Worm (Caenorhabditis elegans) whole organism, young adult: Measurements from ENCODE around the gene C17G10.13.

Source experiments
- B0019.2 ChIP-seq: fragments of 200-800 bp; sonication (Bioruptor generic); conservative IDR thresholded peaks from 2 replicates; pipeline ENCODE4 v1.3.6; 2022; ENCODE audit warnings: missing genetic modification reagents, missing genetic modification characterization, missing compliant biosample characterization
- C06A6.2 ChIP-seq: fragments of 200-800 bp; sonication (Bioruptor generic); conservative IDR thresholded peaks from 2 replicates; pipeline ENCODE4 v1.3.6; 2022; ENCODE audit warnings: missing genetic modification characterization, missing compliant biosample characterization
- F22D6.2 ChIP-seq: sonication (generic microtip); optimal IDR thresholded peaks from 2 replicates; lab custom pipeline; 2016; ENCODE audit warnings: mild to moderate bottlenecking, missing genetic modification characterization, missing compliant biosample characterization
- K12H6.12 ChIP-seq: fragments of 200-800 bp; sonication (Bioruptor generic); optimal IDR thresholded peaks from 2 replicates; lab custom pipeline; 2018; ENCODE audit warnings: mild to moderate bottlenecking, missing genetic modification characterization, missing compliant biosample characterization
- T26A5.8 ChIP-seq: sonication (generic microtip); optimal IDR thresholded peaks from 2 replicates; lab custom pipeline; 2016; ENCODE audit warnings: missing genetic modification characterization, missing compliant biosample characterization
- Y53G8AR.9 ChIP-seq: fragments of 200-800 bp; sonication (Bioruptor generic); conservative IDR thresholded peaks from 2 replicates; pipeline ENCODE4 v1.3.6; 2022; ENCODE audit warnings: missing genetic modification reagents, missing genetic modification characterization, missing compliant biosample characterization
- ZK185.1 ChIP-seq: sonication (generic microtip); optimal IDR thresholded peaks from 2 replicates; lab custom pipeline; 2016; ENCODE audit warnings: mild to moderate bottlenecking, missing genetic modification characterization, missing compliant biosample characterization; ENCODE audit not compliant: poor library complexity, severe bottlenecking
- ama-1 ChIP-seq, 3 experiments: fragments of 150-350 bp in 1 of 3; sonication (generic microtip) in 2 of 3; optimal IDR thresholded peaks; 2 replicates each; lab custom pipeline; 2014 to 2018; ENCODE audit warnings: missing biosample characterization in 2 of 3, missing genetic modification characterization in 2 of 3, missing genetic modification reagents in 2 of 3
- aptf-2 ChIP-seq: fragments of 200-800 bp; sonication (Bioruptor generic); conservative IDR thresholded peaks from 2 replicates; pipeline ENCODE4 v1.3.6; 2022; ENCODE audit warnings: missing genetic modification reagents, missing genetic modification characterization, missing compliant biosample characterization
- athp-1 ChIP-seq: sonication (generic microtip); optimal IDR thresholded peaks from 2 replicates; lab custom pipeline; 2017; ENCODE audit warnings: mild to moderate bottlenecking, missing genetic modification characterization, missing compliant biosample characterization
- attf-3 ChIP-seq: fragments of 200-800 bp; sonication (Bioruptor generic); conservative IDR thresholded peaks from 2 replicates; pipeline ENCODE4 v1.3.6; 2022; ENCODE audit warnings: missing genetic modification reagents, missing genetic modification characterization, missing compliant biosample characterization
- attf-6 ChIP-seq: fragments of 200-800 bp; sonication (Bioruptor generic); IDR thresholded peaks from 2 replicates; pipeline ENCODE4 v1.3.6; 2022; ENCODE audit warnings: missing genetic modification reagents, missing genetic modification characterization, missing compliant biosample characterization
- cebp-1 ChIP-seq, 2 experiments: fragments of 200-800 bp in 1 of 2; sonication (Bioruptor generic) in 1 of 2; sonication (generic microtip) in 1 of 2; IDR thresholded peaks in 1 of 2; optimal IDR thresholded peaks in 1 of 2; 2 replicates each; pipeline versions ENCODE4 v1.3.6 to Lab custom; 2017 to 2022; ENCODE audit warnings: missing compliant biosample characterization in 2 of 2, missing genetic modification characterization in 2 of 2, mild to moderate bottlenecking in 1 of 2, missing genetic modification reagents in 1 of 2, moderate library complexity in 1 of 2
- ceh-100 ChIP-seq: fragments of 200-800 bp; sonication (Bioruptor generic); IDR thresholded peaks from 2 replicates; pipeline ENCODE4 v1.3.6; 2022; ENCODE audit warnings: missing genetic modification reagents, missing genetic modification characterization, missing compliant biosample characterization
- die-1 ChIP-seq: sonication (generic microtip); optimal IDR thresholded peaks from 2 replicates; lab custom pipeline; 2016; ENCODE audit warnings: missing genotype, mild to moderate bottlenecking, missing genetic modification characterization, missing compliant biosample characterization
- dox-1 ChIP-seq: fragments of 200-800 bp; sonication (Bioruptor generic); IDR thresholded peaks from 2 replicates; pipeline ENCODE4 v1.3.6; 2022; ENCODE audit warnings: missing genetic modification reagents, missing genetic modification characterization, missing compliant biosample characterization
- dpl-1 ChIP-seq: fragments of 150-350 bp; optimal IDR thresholded peaks from 2 replicates; lab custom pipeline; 2014; ENCODE audit warnings: missing biosample characterization, missing genetic modification reagents, missing genetic modification characterization
- egl-44 ChIP-seq: fragments of 200-800 bp; sonication (Bioruptor generic); IDR thresholded peaks from 2 replicates; pipeline ENCODE4 v1.3.6; 2022; ENCODE audit warnings: missing genetic modification reagents, missing genetic modification characterization, missing compliant biosample characterization
- egrh-3 ChIP-seq: fragments of 200-800 bp; sonication (Bioruptor generic); IDR thresholded peaks from 2 replicates; pipeline ENCODE4 v1.3.6; 2022; ENCODE audit warnings: missing genetic modification reagents, missing genetic modification characterization, missing compliant biosample characterization
- ekl-4 ChIP-seq: fragments of 200-800 bp; sonication (Bioruptor generic); IDR thresholded peaks from 2 replicates; pipeline ENCODE4 v1.3.6; 2022; ENCODE audit warnings: missing genetic modification reagents, missing genetic modification characterization, missing compliant biosample characterization
- ets-4 ChIP-seq: fragments of 200-800 bp; sonication (Bioruptor generic); optimal IDR thresholded peaks from 2 replicates; lab custom pipeline; 2018; ENCODE audit warnings: mild to moderate bottlenecking, missing genetic modification characterization, missing compliant biosample characterization
- him-1 ChIP-seq: sonication (generic microtip); optimal IDR thresholded peaks from 2 replicates; lab custom pipeline; 2016; ENCODE audit warnings: missing genotype, missing genetic modification reagents, missing genetic modification characterization, missing compliant biosample characterization
- hmg-20 ChIP-seq: fragments of 200-800 bp; sonication (Bioruptor generic); IDR thresholded peaks from 2 replicates; pipeline ENCODE4 v1.3.6; 2022; ENCODE audit warnings: missing genetic modification reagents, missing genetic modification characterization, missing compliant biosample characterization
- let-607 ChIP-seq, 2 experiments: fragments of 200-800 bp in 1 of 2; sonication (Bioruptor generic) in 1 of 2; sonication (generic microtip) in 1 of 2; optimal IDR thresholded peaks; 2 replicates each; lab custom pipeline; 2016 to 2018; ENCODE audit warnings: mild to moderate bottlenecking in 2 of 2, missing compliant biosample characterization in 2 of 2, missing genetic modification characterization in 2 of 2, moderate library complexity in 2 of 2, missing genotype in 1 of 2
- lir-1 ChIP-seq: fragments of 200-800 bp; sonication (Bioruptor generic); conservative IDR thresholded peaks from 2 replicates; pipeline ENCODE4 v1.3.6; 2022; ENCODE audit warnings: missing genetic modification reagents, missing genetic modification characterization, missing compliant biosample characterization
- madf-3 ChIP-seq: fragments of 200-800 bp; sonication (Bioruptor generic); IDR thresholded peaks from 2 replicates; pipeline ENCODE4 v1.3.6; 2022; ENCODE audit warnings: missing genetic modification reagents, missing genetic modification characterization, missing compliant biosample characterization
- madf-6 ChIP-seq: fragments of 200-800 bp; sonication (Bioruptor generic); IDR thresholded peaks from 2 replicates; pipeline ENCODE4 v1.3.6; 2022; ENCODE audit warnings: missing genetic modification reagents, missing genetic modification characterization, missing compliant biosample characterization
- mcd-1 ChIP-seq: fragments of 200-800 bp; sonication (Bioruptor generic); IDR thresholded peaks from 2 replicates; pipeline ENCODE4 v1.3.6; 2022; ENCODE audit warnings: missing genetic modification reagents, missing genetic modification characterization, missing compliant biosample characterization
- mxl-1 ChIP-seq: sonication (generic microtip); optimal IDR thresholded peaks from 2 replicates; lab custom pipeline; 2016; ENCODE audit warnings: missing genetic modification characterization, missing compliant biosample characterization
- nhr-80 ChIP-seq: sonication (generic microtip); optimal IDR thresholded peaks from 2 replicates; lab custom pipeline; 2016; ENCODE audit warnings: missing genetic modification characterization, missing compliant biosample characterization
- snpc-1.1 ChIP-seq: sonication (generic microtip); optimal IDR thresholded peaks from 2 replicates; lab custom pipeline; 2017; ENCODE audit warnings: missing genetic modification characterization, mild to moderate bottlenecking, missing compliant biosample characterization, antibody characterized with exemption, moderate library complexity, missing genotype, missing genetic modification reagents; ENCODE audit not compliant: insufficient read depth
- snpc-1.3 ChIP-seq: sonication (generic microtip); optimal IDR thresholded peaks from 2 replicates; lab custom pipeline; 2017; ENCODE audit warnings: missing genetic modification characterization, mild to moderate bottlenecking, missing compliant biosample characterization, antibody characterized with exemption, moderate library complexity, missing genotype, missing genetic modification reagents; ENCODE audit not compliant: insufficient read depth
- snpc-4 ChIP-seq, 5 experiments: fragments of 150-350 bp in 1 of 5; sonication (generic microtip) in 4 of 5; optimal IDR thresholded peaks; 2 replicates each; lab custom pipeline; 2014 to 2018; ENCODE audit warnings: missing genetic modification characterization in 5 of 5, missing biosample characterization in 3 of 5, antibody characterized with exemption in 2 of 5, mild to moderate bottlenecking in 2 of 5, missing compliant biosample characterization in 2 of 5, missing genotype in 2 of 5, moderate library complexity in 2 of 5, missing genetic modification reagents in 1 of 5
- sptf-2 ChIP-seq: fragments of 200-800 bp; sonication (Bioruptor generic); optimal IDR thresholded peaks from 2 replicates; lab custom pipeline; 2018; ENCODE audit warnings: mild to moderate bottlenecking, missing genetic modification characterization, missing compliant biosample characterization
- tbp1 ChIP-seq: fragments of 200-800 bp; sonication (Bioruptor generic); optimal IDR thresholded peaks from 2 replicates; lab custom pipeline; 2018; ENCODE audit warnings: mild to moderate bottlenecking, missing genetic modification characterization, missing compliant biosample characterization
- tlf-1 ChIP-seq: fragments of 200-800 bp; sonication (Bioruptor generic); optimal IDR thresholded peaks from 2 replicates; lab custom pipeline; 2018; ENCODE audit warnings: mild to moderate bottlenecking, missing genetic modification characterization, missing compliant biosample characterization
- ztf-22 ChIP-seq: fragments of 200-800 bp; sonication (Bioruptor generic); optimal IDR thresholded peaks from 2 replicates; lab custom pipeline; 2018; ENCODE audit warnings: mild to moderate bottlenecking, missing genetic modification characterization, moderate library complexity, missing compliant biosample characterization
- ztf-28 ChIP-seq: fragments of 200-800 bp; sonication (Bioruptor generic); IDR thresholded peaks from 2 replicates; pipeline ENCODE4 v1.3.6; 2022; ENCODE audit warnings: missing genetic modification reagents, missing genetic modification characterization, missing compliant biosample characterization
- ztf-3 ChIP-seq: fragments of 200-800 bp; sonication (Bioruptor generic); optimal IDR thresholded peaks from 2 replicates; lab custom pipeline; 2018; ENCODE audit warnings: mild to moderate bottlenecking, missing genetic modification characterization, missing compliant biosample characterization
- ztf-6 ChIP-seq: fragments of 200-800 bp; sonication (Bioruptor generic); IDR thresholded peaks from 2 replicates; pipeline ENCODE4 v1.3.6; 2022; ENCODE audit warnings: missing genetic modification reagents, missing genetic modification characterization, missing compliant biosample characterization

The C17G10.13 gene

DNA sequence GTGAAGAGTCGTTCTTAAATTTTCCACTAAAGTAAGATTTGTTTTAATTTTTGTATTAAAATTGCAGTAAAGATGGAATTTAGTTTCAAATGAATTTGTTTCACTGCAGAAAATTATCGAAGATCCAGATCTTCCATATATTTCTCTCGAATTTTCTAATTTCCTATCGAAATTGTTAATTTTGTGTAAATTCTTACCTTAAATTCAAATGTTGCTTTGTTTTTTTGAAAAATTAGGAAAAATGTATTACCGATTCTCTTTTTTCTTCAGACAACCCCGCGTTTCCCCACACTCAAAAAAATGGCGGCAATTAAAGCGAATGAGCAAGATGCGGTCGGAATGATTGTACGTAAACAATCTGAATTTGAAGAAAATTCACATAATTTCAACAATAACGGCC lies 39.8 kb downstream of the C17G10.13 start, which contains the start of gene C17C3.6:
Gene C17C3.6, plus strand, starts transcription at position 301 of the 400 bp plus-strand sequence.
- no peak for TF ChIP-seq mxl-1 (tag; lab: Kevin White, UChicago)
- no peak for TF ChIP-seq madf-3 (GFP tag; lab: Robert Waterston, UW)
- no peak for TF ChIP-seq egrh-3 (GFP tag; lab: Robert Waterston, UW)
- no peak for TF ChIP-seq dox-1
- no peak for TF ChIP-seq die-1 (tag; lab: Kevin White, UChicago)
- TF ChIP-seq nhr-80 (tag; lab: Kevin White, UChicago): no peak
- no peak for TF ChIP-seq athp-1 (tag; lab: Kevin White, UChicago)
- no peak for TF ChIP-seq ztf-6 (GFP tag; lab: Robert Waterston, UW)
- no peak for TF ChIP-seq ztf-28
- TF ChIP-seq ztf-3: no peak
- no peak for TF ChIP-seq him-1

DNA sequence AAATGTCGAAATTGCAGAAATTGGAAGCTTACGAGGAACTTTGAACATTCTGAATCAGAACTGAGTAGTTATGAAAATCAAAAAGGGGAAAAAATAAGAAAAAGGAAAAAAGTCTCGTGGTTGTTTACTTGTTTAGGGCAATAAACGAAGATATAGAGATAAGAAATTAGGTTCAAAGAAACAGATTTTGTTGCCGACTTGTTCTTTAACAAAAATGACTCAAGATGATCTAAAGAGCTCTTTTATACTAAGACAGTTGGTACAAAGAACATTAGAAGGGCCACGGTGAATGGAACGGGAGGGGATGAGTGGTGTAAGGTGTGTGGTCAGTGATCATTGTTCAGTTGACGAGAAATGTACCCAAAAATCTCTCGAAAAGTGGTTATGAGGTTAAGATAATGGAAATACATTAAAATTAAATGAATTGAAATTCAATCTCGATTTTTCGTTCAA lies 42.1 kb downstream of the C17G10.13 start, which contains the start of gene acdh-2:
Gene acdh-2, minus strand, starts transcription at position 51 of the 453 bp plus-strand sequence.
- no peak for TF ChIP-seq snpc-1.3 (tag; lab: Kevin White, UChicago)
- no peak for TF ChIP-seq snpc-4 (GFP tag; optimal IDR thresholded peaks at IDR 0.05; lab: Kevin White, UChicago)
- TF ChIP-seq snpc-4 (tag; optimal IDR thresholded peaks at IDR 0.05; lab: Kevin White, UChicago): peak in 2 of 4 experiments; percentile 3 to 50

DNA sequence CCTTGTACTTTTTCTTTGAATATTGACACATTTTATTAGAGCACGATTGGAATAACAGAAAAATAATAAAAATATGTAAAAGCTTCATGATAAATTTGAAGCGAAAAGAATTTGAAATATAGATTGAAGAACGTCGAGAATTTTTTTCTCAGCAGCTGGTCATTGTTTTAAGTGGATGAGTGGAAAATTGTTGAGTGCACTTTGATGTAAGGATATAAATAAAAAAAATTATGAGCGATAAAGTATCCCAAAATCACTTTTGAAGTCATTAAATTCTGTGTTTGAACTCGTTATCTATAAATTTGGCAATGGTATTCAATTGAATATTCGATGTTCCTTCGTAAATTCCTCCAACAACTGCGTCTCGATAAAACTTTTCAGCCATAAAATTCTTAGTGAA lies 44.8 kb downstream of the C17G10.13 start, which contains the start of gene ins-13:
Gene ins-13, minus strand, starts transcription at position 101 of the 400 bp plus-strand sequence.
- TF ChIP-seq aptf-2 (GFP tag; lab: Robert Waterston, UW) (no peak), ZK185.1 (peak; percentile 29)

DNA sequence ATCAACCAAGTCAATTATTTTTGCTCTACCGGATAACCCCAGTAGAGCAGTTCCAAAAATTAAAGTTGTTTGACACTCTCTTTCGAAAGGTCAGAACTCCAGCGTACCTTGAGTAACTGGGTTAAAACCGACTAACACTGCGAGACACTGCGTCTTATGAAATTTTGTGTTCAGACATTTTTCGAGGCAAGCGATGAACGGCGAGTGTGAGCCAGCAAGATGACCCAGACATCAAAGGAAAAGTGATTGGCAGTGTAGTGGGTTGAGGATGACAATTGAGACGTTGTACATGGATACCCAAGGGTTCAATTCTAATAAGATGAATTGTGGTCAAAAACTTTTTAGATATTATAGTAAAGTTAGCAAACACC lies 45.5 kb downstream of the C17G10.13 start:
- TF ChIP-seq lir-1 (no peak), aptf-2 (GFP tag; lab: Robert Waterston, UW) (no peak), madf-6 (GFP tag; lab: Robert Waterston, UW) (peak; percentile 30; the same call in 1 of the 2 replicates), tbp1 (GFP tag; lab: Kevin White, UChicago) (peak; percentile 74), tlf-1 (no peak), B0019.2 (GFP tag; lab: Robert Waterston, UW) (no peak), ekl-4 (GFP tag; lab: Robert Waterston, UW) (no peak), Y53G8AR.9 (GFP tag; lab: Robert Waterston, UW) (peak; percentile 37), hmg-20 (GFP tag; lab: Robert Waterston, UW) (0 out of 2 replicates have a peak, but pooled peaks have one; percentile 27), ets-4 (peak; percentile 33), C06A6.2 (GFP tag; lab: Robert Waterston, UW) (peak; percentile 78), mcd-1 (GFP tag; lab: Robert Waterston, UW) (peak; percentile 61), snpc-4 (GFP tag; optimal IDR thresholded peaks at IDR 0.05; lab: Kevin White, UChicago) (peak; percentile 93), snpc-4 (tag; optimal IDR thresholded peaks at IDR 0.05; lab: Kevin White, UChicago) (peak; percentile 98 to 99 (median 98)), attf-3 (GFP tag; lab: Robert Waterston, UW) (peak; percentile 49), sptf-2 (GFP tag; lab: Kevin White, UChicago) (no peak), ama-1 (optimal IDR thresholded peaks at IDR 0.05; lab: Kevin White, UChicago) (peak; percentile 98), ama-1 (GFP tag; optimal IDR thresholded peaks at IDR 0.05; lab: Kevin White, UChicago) (no peak), attf-6 (GFP tag; lab: Robert Waterston, UW) (peak; percentile 98), dpl-1 (GFP tag; lab: Kevin White, UChicago) (no peak), K12H6.12 (tag; lab: Kevin White, UChicago) (no peak), F22D6.2 (tag; lab: Kevin White, UChicago) (peak; percentile 32), ceh-100 (GFP tag; lab: Robert Waterston, UW) (no peak), egl-44 (GFP tag; lab: Robert Waterston, UW) (peak; percentile 62; the same call in 1 of the 2 replicates), nhr-80 (tag; lab: Kevin White, UChicago) (peak; percentile 11), T26A5.8 (no peak), ztf-3 (no peak), ztf-22 (GFP tag; lab: Kevin White, UChicago) (peak; percentile 50), snpc-1.1 (tag; lab: Kevin White, UChicago) (peak; percentile 82), cebp-1 (GFP tag; IDR thresholded peaks at IDR 0.05; lab: Robert Waterston, UW) (peak; percentile 64), cebp-1 (tag; optimal IDR thresholded peaks at IDR 0.05; lab: Kevin White, UChicago) (peak; percentile 60), let-607 (tag; optimal IDR thresholded peaks at IDR 0.05; lab: Kevin White, UChicago) (no peak)
